Worm (Caenorhabditis elegans): ENCODE results near the gene F42C5.4.

DNA sequence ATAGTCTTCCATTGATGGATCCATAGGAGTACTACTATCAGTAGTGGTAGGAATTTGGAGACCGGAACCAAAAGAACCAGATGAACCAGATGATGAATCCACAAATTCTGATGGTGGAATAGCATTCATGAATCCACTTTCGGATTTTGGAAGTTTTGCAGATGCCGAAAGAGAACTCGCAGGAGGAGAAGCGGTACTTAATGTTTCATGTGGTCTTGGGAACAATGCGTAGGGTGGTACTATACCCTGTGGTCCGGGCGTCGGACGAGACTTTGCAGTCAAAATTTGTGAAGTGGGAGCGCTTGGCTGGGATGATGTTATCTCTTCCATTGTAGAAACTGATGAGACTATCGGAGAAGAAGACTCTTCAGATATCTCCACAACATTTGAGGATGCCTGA, 46.1 kb upstream of the F42C5.4 start:
- TF ChIP-seq nhr-77 (tag; optimal IDR thresholded peaks at IDR 0.05) (no peak), pqm-1 (tag; optimal IDR thresholded peaks at IDR 0.05) (no peak)
